Fruit fly (Drosophila melanogaster) whole organism, embryonic: ENCODE measurements around the gene Bhmt.

Experiments used
- Atf3 ChIP-seq: fragments of 200-800 bp; sonication (Bioruptor generic); optimal IDR thresholded peaks from 3 replicates; lab custom pipeline; 2016; ENCODE audit warnings: missing biosample characterization, missing genetic modification characterization
- C15 ChIP-seq: fragments of 200-800 bp; sonication (Bioruptor generic); IDR thresholded peaks from 3 replicates; pipeline ENCODE4 v1.3.6; 2022; ENCODE audit warnings: missing biosample characterization, missing genetic modification characterization
- CG32532 ChIP-seq: fragments of 200-800 bp; sonication (Bioruptor generic); IDR thresholded peaks from 2 replicates; pipeline ENCODE4 v1.3.6; 2022; ENCODE audit warnings: missing biosample characterization, missing genetic modification characterization
- CG32772 ChIP-seq: fragments of 200-800 bp; sonication (Bioruptor generic); IDR thresholded peaks from 2 replicates; pipeline ENCODE4 v1.3.6; 2022; ENCODE audit warnings: missing biosample characterization, missing genetic modification characterization
- CG7745 ChIP-seq: fragments of 200-800 bp; sonication (Bioruptor generic); optimal IDR thresholded peaks from 2 replicates; lab custom pipeline; 2018; ENCODE audit warnings: missing biosample characterization, mild to moderate bottlenecking, missing genetic modification characterization, moderate library complexity
- CG8478 ChIP-seq: fragments of >200 bp; optimal IDR thresholded peaks from 2 replicates; lab custom pipeline; 2018
- CrebB ChIP-seq: fragments of 200-800 bp; sonication (Bioruptor generic); optimal IDR thresholded peaks from 3 replicates; lab custom pipeline; 2018; ENCODE audit warnings: missing biosample characterization, mild to moderate bottlenecking, missing genetic modification characterization
- Doc2 ChIP-seq: fragments of 200-800 bp; sonication (Bioruptor generic); IDR thresholded peaks from 2 replicates; pipeline ENCODE4 v1.3.6; 2022; ENCODE audit warnings: missing biosample characterization, missing genetic modification characterization
- Hr3 ChIP-seq: fragments of 200-800 bp; sonication (Bioruptor generic); optimal IDR thresholded peaks from 3 replicates; lab custom pipeline; 2016; ENCODE audit warnings: missing biosample characterization, missing genetic modification characterization
- Sox102F ChIP-seq: fragments of 200-800 bp; sonication (Bioruptor generic); optimal IDR thresholded peaks from 2 replicates; lab custom pipeline; 2018; ENCODE audit warnings: missing biosample characterization, mild to moderate bottlenecking, missing genetic modification characterization, moderate library complexity
- nerfin-2 ChIP-seq: fragments of 200-800 bp; sonication (Bioruptor generic); IDR thresholded peaks from 2 replicates; pipeline ENCODE4 v1.3.6; 2022; ENCODE audit warnings: missing biosample characterization, missing genetic modification characterization; ENCODE audit not compliant: partially characterized antibody
- ro ChIP-seq: fragments of 200-800 bp; sonication (Bioruptor generic); IDR thresholded peaks from 2 replicates; pipeline ENCODE4 v1.3.6; 2022; ENCODE audit warnings: missing biosample characterization, missing genetic modification characterization

DNA sequence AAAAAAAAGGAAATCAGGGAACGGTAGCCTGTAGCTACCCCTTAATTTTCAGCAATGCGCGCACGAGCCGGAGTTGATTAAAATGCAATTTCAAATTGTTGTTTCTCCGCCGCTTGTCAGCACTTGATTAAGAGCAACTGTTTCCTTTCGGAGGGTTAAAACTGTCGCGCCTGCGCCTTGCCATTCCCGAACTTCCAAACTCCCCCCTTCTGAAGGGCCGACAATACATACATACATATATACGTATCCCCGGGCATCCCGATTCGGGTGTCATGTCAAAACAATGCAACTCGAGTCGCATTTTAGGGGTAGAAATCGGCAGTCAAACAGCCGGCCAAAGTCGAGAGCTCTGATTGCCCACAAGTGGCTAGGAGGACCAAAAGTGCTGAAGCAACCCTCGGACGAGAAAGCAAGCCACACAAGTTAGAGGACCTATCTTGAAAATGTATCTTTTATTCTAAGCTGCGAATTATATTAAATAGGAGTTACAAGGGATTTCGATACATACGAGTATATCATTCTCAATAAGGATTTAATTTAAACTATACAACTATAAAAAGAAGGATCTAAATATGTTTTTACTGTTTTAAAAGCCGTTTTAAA lies 32.4 kb downstream of the Bhmt start:
- no peak for TF ChIP-seq C15
- TF ChIP-seq CG7745 (tag; lab: Kevin White, UChicago) = peak; percentile 49
- TF ChIP-seq ro (GFP tag; lab: Robert Waterston, UW) = no peak
- no peak for TF ChIP-seq CG8478 (lab: Kevin White, UChicago)
- TF ChIP-seq Atf3 = no peak
- no peak for TF ChIP-seq CG32532 (GFP tag; lab: Robert Waterston, UW)
- TF ChIP-seq Hr3 (GFP tag; lab: Kevin White, UChicago) = no peak
- no peak for TF ChIP-seq CG32772
- no peak for TF ChIP-seq nerfin-2 (GFP tag; lab: Robert Waterston, UW)
- no peak for TF ChIP-seq Doc2
- TF ChIP-seq CrebB (tag; lab: Kevin White, UChicago) = no peak
- TF ChIP-seq Sox102F = no peak
